Fruit fly (Drosophila melanogaster): ENCODE data around the gene CG12402.
A peak's percentile ranks its signal among the peaks of the same experiment; 100 is the strongest.

CG12402 gene

dm6 chr3R:14056320-14057053, 51.6 kb downstream of the CG12402 start, which contains the start of gene foxo (continued):
- TF ChIP-seq CG11723 (GFP tag; optimal IDR thresholded peaks at IDR 0.05) (peak; percentile 72), Hmx (GFP tag; optimal IDR thresholded peaks at IDR 0.05) (no peak), CG15073 (GFP tag; optimal IDR thresholded peaks at IDR 0.05) (no peak), B-H1 (GFP tag; IDR thresholded peaks at IDR 0.05) (no peak), Dek (tag; optimal IDR thresholded peaks at IDR 0.05) (peak; percentile 84), CG3163 (GFP tag; optimal IDR thresholded peaks at IDR 0.05) (peak; percentile 83), CG30020 (tag; optimal IDR thresholded peaks at IDR 0.05) (peak; percentile 58), zfh2 (GFP tag; optimal IDR thresholded peaks at IDR 0.05) (peak; percentile 33), CG12299 (tag; optimal IDR thresholded peaks at IDR 0.05) (peak; percentile 77), twi (tag; optimal IDR thresholded peaks at IDR 0.05) (peak; percentile 62), otp (GFP tag; IDR thresholded peaks at IDR 0.05) (no peak), CG18476 (GFP tag; optimal IDR thresholded peaks at IDR 0.05) (peak; percentile 55), CG15601 (tag; optimal IDR thresholded peaks at IDR 0.05) (peak; percentile 79), CG12942 (GFP tag; optimal IDR thresholded peaks at IDR 0.05) (peak; percentile 53), fd64A (GFP tag; optimal IDR thresholded peaks at IDR 0.05) (no peak), gro (GFP tag; optimal IDR thresholded peaks at IDR 0.05) (peak; percentile 58), usp (GFP tag; optimal IDR thresholded peaks at IDR 0.05) (no peak), CG6654 (GFP tag; optimal IDR thresholded peaks at IDR 0.05) (peak; percentile 64), Eip74EF (GFP tag; optimal IDR thresholded peaks at IDR 0.05) (peak in 1 of 2 experiments; percentile 92), CG32767 (GFP tag; IDR thresholded peaks at IDR 0.05) (peak; percentile 48; the same call in 1 of the 2 replicates), NfI (GFP tag; optimal IDR thresholded peaks at IDR 0.05) (peak; percentile 66), wek (GFP tag; optimal IDR thresholded peaks at IDR 0.05) (no peak), CG1529 (GFP tag; optimal IDR thresholded peaks at IDR 0.05) (peak; percentile 59), croc (GFP tag; conservative IDR thresholded peaks at IDR 0.05) (peak; percentile 46; the same call in 2 of the 3 replicates), ato (GFP tag; IDR thresholded peaks at IDR 0.05; ENCODE audit: partially characterized antibody) (0 out of 2 replicates have a peak, but pooled peaks have one; percentile 32), maf-S (GFP tag; optimal IDR thresholded peaks at IDR 0.05) (no peak), sob (GFP tag; IDR thresholded peaks at IDR 0.05) (peak; percentile 41; the same call in 1 of the 2 replicates), br (optimal IDR thresholded peaks at IDR 0.05) (no peak), al (GFP tag; IDR thresholded peaks at IDR 0.05) (peak; percentile 50; the same call in 1 of the 2 replicates), CG12391 (tag; optimal IDR thresholded peaks at IDR 0.05) (peak; percentile 87), Ravus (GFP tag; IDR thresholded peaks at IDR 0.05) (no peak; the same call in 1 of the 2 replicates), CG7372 (GFP tag; IDR thresholded peaks at IDR 0.05) (peak; percentile 23), CG13123 (GFP tag; optimal IDR thresholded peaks at IDR 0.05) (peak; percentile 30), chinmo (GFP tag; IDR thresholded peaks at IDR 0.05; ENCODE audit: partially characterized antibody) (peak; percentile 67; the same call in 2 of the 4 replicates), slou (GFP tag; optimal IDR thresholded peaks at IDR 0.05) (peak; percentile 7), Hmr (GFP tag; optimal IDR thresholded peaks at IDR 0.05) (peak; percentile 90)

dm6 chr3R:14055944-14056319, 52.2 kb downstream of the CG12402 start:
- TF ChIP-seq NFAT (GFP tag; IDR thresholded peaks at IDR 0.05): peak; percentile 58; the same call in 1 of the 2 replicates
- no peak for TF ChIP-seq B-H2 (GFP tag; optimal IDR thresholded peaks at IDR 0.05)
- TF ChIP-seq CG1233 (GFP tag; optimal IDR thresholded peaks at IDR 0.05): no peak
- no peak for TF ChIP-seq CG3065 (GFP tag; optimal IDR thresholded peaks at IDR 0.05)
- TF ChIP-seq CG42726 (GFP tag; IDR thresholded peaks at IDR 0.05; ENCODE audit: partially characterized antibody): 0 out of 2 replicates have a peak, but pooled peaks have one; percentile 20
- TF ChIP-seq vvl (GFP tag; IDR thresholded peaks at IDR 0.05): peak; percentile 43; the same call in 1 of the 2 replicates
- no peak for TF ChIP-seq ato (GFP tag; IDR thresholded peaks at IDR 0.05; ENCODE audit: partially characterized antibody)
- no peak for TF ChIP-seq da (GFP tag; optimal IDR thresholded peaks at IDR 0.05)
- no peak for TF ChIP-seq Hr39 (optimal IDR thresholded peaks at IDR 0.05)
- peak; percentile 6; the same call in 1 of the 3 replicates for TF ChIP-seq CG34422 (GFP tag; IDR thresholded peaks at IDR 0.05)
- no peak for TF ChIP-seq CG30431 (GFP tag; optimal IDR thresholded peaks at IDR 0.05)
- peak; percentile 6 for TF ChIP-seq exex (tag; optimal IDR thresholded peaks at IDR 0.05)
- TF ChIP-seq CG13287 (GFP tag; IDR thresholded peaks at IDR 0.05; ENCODE audit: partially characterized antibody): peak; percentile 25; the same call in 1 of the 2 replicates
- TF ChIP-seq CG8765 (GFP tag; IDR thresholded peaks at IDR 0.05): no peak; the same call in 1 of the 2 replicates
- TF ChIP-seq ssp (GFP tag; IDR thresholded peaks at IDR 0.05): no peak
- no peak for TF ChIP-seq Max (GFP tag; optimal IDR thresholded peaks at IDR 0.05)
